Worm (Caenorhabditis elegans): Measurements from ENCODE around the gene F28H7.7.

- no peak for TF ChIP-seq tbx-7 (tag; optimal IDR thresholded peaks at IDR 0.05)
- TF ChIP-seq unc-86 (tag; optimal IDR thresholded peaks at IDR 0.05) = no peak
- TF ChIP-seq rnt-1 (tag; optimal IDR thresholded peaks at IDR 0.05) = no peak
- no peak for TF ChIP-seq che-1 (tag; optimal IDR thresholded peaks at IDR 0.05)
- TF ChIP-seq ama-1 (optimal IDR thresholded peaks at IDR 0.05) = no peak
Measured at ce11 chrV:10741357-10741756, 12.6 kb downstream of the F28H7.7 start, which contains the start of gene ZC302.3.
